Fruit fly (Drosophila melanogaster) whole organism, embryonic: Measurements from ENCODE around the gene CG32161.
A peak's percentile ranks its signal among the peaks of the same experiment; 100 is the strongest.

Experiments
- B-H1 ChIP-seq: fragments of 200-800 bp; sonication (Bioruptor generic); IDR thresholded peaks from 3 replicates; pipeline ENCODE4 v1.3.6; 2022; ENCODE audit warnings: missing biosample characterization, missing genetic modification characterization
- C15 ChIP-seq: fragments of 200-800 bp; sonication (Bioruptor generic); IDR thresholded peaks from 3 replicates; pipeline ENCODE4 v1.3.6; 2022; ENCODE audit warnings: missing biosample characterization, missing genetic modification characterization
- CG1024 ChIP-seq: fragments of 200-800 bp; sonication (Bioruptor generic); IDR thresholded peaks from 2 replicates; pipeline ENCODE4 v1.3.6; 2022; ENCODE audit warnings: missing biosample characterization, missing genetic modification characterization
- CG11398 ChIP-seq: fragments of 200-800 bp; sonication (Bioruptor generic); optimal IDR thresholded peaks from 2 replicates; lab custom pipeline; 2016; ENCODE audit warnings: missing biosample characterization, missing genetic modification characterization
- CG12391 ChIP-seq: fragments of 200-800 bp; sonication (Bioruptor generic); optimal IDR thresholded peaks from 3 replicates; lab custom pipeline; 2018; ENCODE audit warnings: missing biosample characterization, mild to moderate bottlenecking, missing genetic modification characterization, moderate library complexity
- CG14965 ChIP-seq: fragments of 200-800 bp; sonication (Bioruptor generic); optimal IDR thresholded peaks from 2 replicates; lab custom pipeline; 2016; ENCODE audit warnings: missing biosample characterization, missing genetic modification characterization, borderline replicate concordance
- CG15269 ChIP-seq: fragments of 200-800 bp; sonication (Bioruptor generic); optimal IDR thresholded peaks from 2 replicates; lab custom pipeline; 2018; ENCODE audit warnings: missing biosample characterization, mild to moderate bottlenecking, missing genetic modification characterization, moderate library complexity
- CG1602 ChIP-seq: fragments of 200-800 bp; sonication (Bioruptor generic); optimal IDR thresholded peaks from 3 replicates; lab custom pipeline; 2016; ENCODE audit warnings: missing biosample characterization, missing genetic modification characterization
- CG18476 ChIP-seq: fragments of 200-800 bp; sonication (Bioruptor generic); optimal IDR thresholded peaks from 2 replicates; lab custom pipeline; 2016; ENCODE audit warnings: missing biosample characterization, mild to moderate bottlenecking, missing genetic modification characterization
- CG2129 ChIP-seq: fragments of 200-800 bp; sonication (Bioruptor generic); IDR thresholded peaks from 2 replicates; pipeline ENCODE4 v1.3.6; 2022; ENCODE audit warnings: missing biosample characterization, missing genetic modification characterization; ENCODE audit not compliant: partially characterized antibody
- CG4617 ChIP-seq: fragments of 200-800 bp; sonication (Bioruptor generic); optimal IDR thresholded peaks from 3 replicates; lab custom pipeline; 2016; ENCODE audit warnings: missing biosample characterization, missing genetic modification characterization, borderline replicate concordance
- CG4730 ChIP-seq: fragments of 200-800 bp; sonication (Bioruptor generic); IDR thresholded peaks from 2 replicates; pipeline ENCODE4 v1.3.6; 2022; ENCODE audit warnings: missing biosample characterization, missing genetic modification characterization
- CG7786 ChIP-seq: fragments of 200-800 bp; sonication (Bioruptor generic); optimal IDR thresholded peaks from 2 replicates; lab custom pipeline; 2016; ENCODE audit warnings: missing biosample characterization, missing genetic modification characterization
- CG7839 ChIP-seq: fragments of 200-800 bp; sonication (Bioruptor generic); optimal IDR thresholded peaks from 3 replicates; lab custom pipeline; 2018; ENCODE audit warnings: missing biosample characterization, mild to moderate bottlenecking, missing genetic modification characterization, moderate library complexity
- CG7987 ChIP-seq: fragments of 200-800 bp; sonication (Bioruptor generic); optimal IDR thresholded peaks from 2 replicates; lab custom pipeline; 2018; ENCODE audit warnings: missing biosample characterization, mild to moderate bottlenecking, missing genetic modification characterization, moderate library complexity
- CG9215 ChIP-seq: fragments of 200-800 bp; sonication (Bioruptor generic); IDR thresholded peaks from 2 replicates; pipeline ENCODE4 v1.3.6; 2022; ENCODE audit warnings: missing biosample characterization, missing genetic modification characterization
- Chrac-16 ChIP-seq: fragments of 200-800 bp; sonication (Bioruptor generic); optimal IDR thresholded peaks from 3 replicates; lab custom pipeline; 2016; ENCODE audit warnings: missing biosample characterization, missing genetic modification characterization
- D ChIP-seq, 2 experiments: fragments of 200-800 bp in 1 of 2; fragments of >200 bp in 1 of 2; sonication (Bioruptor generic) in 1 of 2; optimal IDR thresholded peaks; 2 replicates in 1 of 2; 3 replicates in 1 of 2; lab custom pipeline; 2017; ENCODE audit warnings: mild to moderate bottlenecking in 1 of 2, missing biosample characterization in 1 of 2, missing genetic modification characterization in 1 of 2, missing genetic modification reagents in 1 of 2
- HLH54F ChIP-seq: fragments of 200-800 bp; sonication (Bioruptor generic); optimal IDR thresholded peaks from 3 replicates; lab custom pipeline; 2016; ENCODE audit warnings: missing biosample characterization, missing genetic modification characterization
- HmgZ ChIP-seq: fragments of 200-800 bp; sonication (Bioruptor generic); optimal IDR thresholded peaks from 2 replicates; lab custom pipeline; 2018; ENCODE audit warnings: missing biosample characterization, mild to moderate bottlenecking, missing genetic modification characterization
- Max ChIP-seq: fragments of 200-800 bp; sonication (Bioruptor generic); optimal IDR thresholded peaks from 2 replicates; lab custom pipeline; 2016; ENCODE audit warnings: missing biosample characterization, mild to moderate bottlenecking, missing genetic modification characterization
- Optix ChIP-seq: fragments of 200-800 bp; sonication (Bioruptor generic); IDR thresholded peaks from 3 replicates; pipeline ENCODE4 v1.3.6; 2022; ENCODE audit warnings: missing biosample characterization, missing genetic modification characterization
- PHDP ChIP-seq: fragments of 200-800 bp; sonication (Bioruptor generic); optimal IDR thresholded peaks from 3 replicates; lab custom pipeline; 2018; ENCODE audit warnings: missing biosample characterization, mild to moderate bottlenecking, missing genetic modification characterization, moderate library complexity
- Pdp1 ChIP-seq, 2 experiments: fragments of 200-800 bp; sonication (Bioruptor generic); optimal IDR thresholded peaks; 3 replicates each; lab custom pipeline; 2016; ENCODE audit warnings: missing biosample characterization in 2 of 2, missing genetic modification characterization in 2 of 2, mild to moderate bottlenecking in 1 of 2, moderate library complexity in 1 of 2
- Rfx ChIP-seq: fragments of 200-800 bp; sonication (Bioruptor generic); IDR thresholded peaks from 2 replicates; pipeline ENCODE4 v1.3.6; 2022; ENCODE audit warnings: missing biosample characterization, missing genetic modification characterization
- Spps ChIP-seq: fragments of 200-800 bp; sonication (Bioruptor generic); optimal IDR thresholded peaks from 2 replicates; lab custom pipeline; 2018; ENCODE audit warnings: missing biosample characterization, mild to moderate bottlenecking, missing genetic modification characterization
- Trl ChIP-seq, 3 experiments: fragments of >200 bp in 2 of 3; fragments of 200-800 bp in 1 of 3; sonication (Bioruptor generic) in 1 of 3; optimal IDR thresholded peaks; 2 replicates in 1 of 3; 3 replicates in 2 of 3; lab custom pipeline; 2016 to 2017; ENCODE audit warnings: missing biosample characterization in 1 of 3, missing genetic modification characterization in 1 of 3
- chn ChIP-seq: fragments of 200-800 bp; sonication (Bioruptor generic); optimal IDR thresholded peaks from 2 replicates; lab custom pipeline; 2016; ENCODE audit warnings: missing biosample characterization, missing genetic modification characterization
- dimm ChIP-seq: fragments of 200-800 bp; sonication (Bioruptor generic); IDR thresholded peaks from 2 replicates; pipeline ENCODE4 v1.3.6; 2022; ENCODE audit warnings: missing biosample characterization, missing genetic modification characterization
- dpn ChIP-seq, 2 experiments: fragments of 200-800 bp; sonication (Bioruptor generic); optimal IDR thresholded peaks; 3 replicates each; lab custom pipeline; 2016; ENCODE audit warnings: missing biosample characterization in 2 of 2, missing genetic modification characterization in 2 of 2
- dysf ChIP-seq: fragments of 200-800 bp; sonication (Bioruptor generic); IDR thresholded peaks from 3 replicates; pipeline ENCODE4 v1.3.6; 2022; ENCODE audit warnings: missing biosample characterization, missing genetic modification characterization
- en ChIP-seq: fragments of 200-800 bp; sonication (Bioruptor generic); optimal IDR thresholded peaks from 2 replicates; lab custom pipeline; 2016; ENCODE audit warnings: missing biosample characterization, missing genetic modification characterization
- gsb-n ChIP-seq: fragments of 200-800 bp; sonication (Bioruptor generic); optimal IDR thresholded peaks from 3 replicates; lab custom pipeline; 2018; ENCODE audit warnings: missing biosample characterization, mild to moderate bottlenecking, missing genetic modification characterization
- ind ChIP-seq: fragments of 200-800 bp; sonication (Bioruptor generic); optimal IDR thresholded peaks from 3 replicates; lab custom pipeline; 2016; ENCODE audit warnings: missing biosample characterization, missing genetic modification characterization
- ken ChIP-seq: fragments of 200-800 bp; sonication (Bioruptor generic); IDR thresholded peaks from 3 replicates; pipeline ENCODE4 v1.3.6; 2022; ENCODE audit warnings: missing biosample characterization, missing genetic modification characterization
- lbe ChIP-seq: fragments of 200-800 bp; sonication (Bioruptor generic); optimal IDR thresholded peaks from 2 replicates; lab custom pipeline; 2016; ENCODE audit warnings: missing biosample characterization, mild to moderate bottlenecking, missing genetic modification characterization
- nmo ChIP-seq: fragments of 200-800 bp; sonication (Bioruptor generic); optimal IDR thresholded peaks from 2 replicates; lab custom pipeline; 2018; ENCODE audit warnings: missing biosample characterization, mild to moderate bottlenecking, missing genetic modification characterization, moderate library complexity
- otp ChIP-seq: fragments of 200-800 bp; sonication (Bioruptor generic); IDR thresholded peaks from 3 replicates; pipeline ENCODE4, ENCODE4 v1.3.6; 2022; ENCODE audit warnings: missing biosample characterization, missing genetic modification characterization
- pan ChIP-seq, 4 experiments: fragments of >200 bp in 3 of 4; fragments of 200-800 bp in 1 of 4; sonication (Bioruptor generic) in 1 of 4; optimal IDR thresholded peaks in 3 of 4; IDR thresholded peaks in 1 of 4; 2 replicates each; pipeline versions ENCODE4 v1.3.6 to Lab custom; 2017 to 2022; ENCODE audit warnings: missing biosample characterization in 2 of 4, missing genetic modification characterization in 2 of 4, mixed read lengths in 1 of 4
- peb ChIP-seq: fragments of 200-800 bp; sonication (Bioruptor generic); IDR thresholded peaks from 2 replicates; pipeline ENCODE4 v1.3.6; 2022; ENCODE audit warnings: missing biosample characterization, missing genetic modification characterization
- phol ChIP-seq: fragments of 200-800 bp; sonication (Bioruptor generic); optimal IDR thresholded peaks from 3 replicates; lab custom pipeline; 2018; ENCODE audit warnings: missing biosample characterization, mild to moderate bottlenecking, missing genetic modification characterization, moderate library complexity
- row ChIP-seq: fragments of 200-800 bp; sonication (Bioruptor generic); IDR thresholded peaks from 3 replicates; pipeline ENCODE4 v1.3.6; 2022; ENCODE audit warnings: missing biosample characterization, missing genetic modification characterization
- sqz ChIP-seq: fragments of 200-800 bp; sonication (Bioruptor generic); optimal IDR thresholded peaks from 3 replicates; lab custom pipeline; 2018; ENCODE audit warnings: missing biosample characterization, mild to moderate bottlenecking, missing genetic modification characterization
- sug ChIP-seq: fragments of 200-800 bp; optimal IDR thresholded peaks from 2 replicates; lab custom pipeline; 2019; ENCODE audit warnings: missing biosample characterization, mild to moderate bottlenecking, missing genetic modification characterization, moderate library complexity
- vvl ChIP-seq: fragments of 200-800 bp; sonication (Bioruptor generic); IDR thresholded peaks from 2 replicates; pipeline ENCODE4 v1.3.6; 2022; ENCODE audit warnings: missing biosample characterization, missing genetic modification characterization
- zfh2 ChIP-seq: fragments of 200-800 bp; sonication (Bioruptor generic); optimal IDR thresholded peaks from 2 replicates; lab custom pipeline; 2016; ENCODE audit warnings: missing biosample characterization, missing genetic modification characterization

Gene CG32161

DNA sequence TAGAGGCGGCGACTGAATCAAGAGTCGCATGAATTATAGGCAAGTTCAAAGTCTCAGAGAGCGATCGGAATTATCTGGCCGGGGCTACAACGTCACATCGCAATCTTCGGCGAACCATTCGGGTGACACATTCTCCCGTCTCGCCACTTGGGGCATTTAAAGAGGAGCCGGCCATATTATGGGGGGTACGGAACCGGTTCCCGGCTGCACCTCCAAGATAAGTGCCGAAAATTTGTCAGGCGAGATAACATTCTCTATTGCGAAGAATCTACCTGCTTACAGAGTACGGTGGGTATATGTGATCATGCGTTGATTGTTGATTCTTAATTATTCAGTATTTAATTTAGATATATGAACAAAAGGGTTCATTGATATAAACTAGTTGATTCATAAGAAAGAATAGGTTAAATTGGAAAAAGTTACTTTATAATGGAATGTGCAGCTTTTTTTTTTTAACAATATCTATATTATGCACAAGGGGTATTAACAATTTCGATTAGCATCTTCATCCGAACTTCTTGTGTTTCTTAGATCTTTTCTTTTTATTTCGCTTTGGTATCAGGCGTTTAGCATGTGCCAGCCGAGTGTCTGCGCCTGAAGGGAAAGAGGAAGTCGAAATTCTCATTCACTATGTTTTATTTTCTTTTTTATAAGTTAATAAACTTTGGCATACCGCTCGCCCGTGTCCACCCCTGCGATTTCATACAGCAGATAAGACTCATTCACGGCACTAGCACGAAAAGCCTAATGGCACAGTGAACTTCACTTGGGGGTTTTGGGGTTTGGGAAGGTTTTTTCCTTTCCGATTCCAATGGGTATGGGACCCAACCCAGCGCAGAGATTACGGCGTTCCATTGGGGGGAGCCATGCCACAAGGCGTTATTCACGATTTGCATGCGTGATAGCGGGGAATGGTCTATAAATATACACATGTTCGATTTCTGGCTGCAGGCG lies 44.3 kb upstream of the CG32161 start (continued):
- TF ChIP-seq HmgZ (tag; lab: Kevin White, UChicago) (no peak), lbe (GFP tag; lab: Kevin White, UChicago) (peak; percentile 42), ken (no peak), CG7786 (GFP tag; lab: Kevin White, UChicago) (peak; percentile 2), Pdp1 (GFP tag; optimal IDR thresholded peaks at IDR 0.05; lab: Kevin White, UChicago) (peak; percentile 13 to 27), Max (GFP tag; lab: Kevin White, UChicago) (peak; percentile 56), sqz (no peak), Chrac-16 (GFP tag; lab: Kevin White, UChicago) (peak; percentile 43), Trl (optimal IDR thresholded peaks at IDR 0.05; lab: Kevin White, UChicago) (peak; percentile 11 to 16), Trl (GFP tag; optimal IDR thresholded peaks at IDR 0.05; lab: Kevin White, UChicago) (no peak), CG1602 (GFP tag; lab: Kevin White, UChicago) (peak; percentile 56), peb (GFP tag; lab: Robert Waterston, UW) (0 out of 2 replicates have a peak, but pooled peaks have one; percentile 26), nmo (peak; percentile 75), ind (GFP tag; lab: Kevin White, UChicago) (peak; percentile 51), CG2129 (GFP tag; lab: Robert Waterston, UW) (no peak), chn (GFP tag; lab: Kevin White, UChicago) (peak; percentile 38), CG18476 (GFP tag; lab: Kevin White, UChicago) (peak; percentile 52), CG1024 (GFP tag; lab: Robert Waterston, UW) (no peak), otp (GFP tag; lab: Robert Waterston, UW) (no peak), pan (optimal IDR thresholded peaks at IDR 0.05; lab: Kevin White, UChicago) (no peak), pan (GFP tag; optimal IDR thresholded peaks at IDR 0.05 in 1 of 2, IDR thresholded peaks at IDR 0.05 in 1 of 2) (peak in 1 of 2 experiments; percentile 49), C15 (GFP tag; lab: Robert Waterston, UW) (no peak), HLH54F (GFP tag; lab: Kevin White, UChicago) (peak; percentile 23), CG14965 (GFP tag; lab: Kevin White, UChicago) (no peak), Spps (tag; lab: Kevin White, UChicago) (peak; percentile 37), dysf (peak; percentile 67), dimm (no peak), CG7839 (tag; lab: Kevin White, UChicago) (peak; percentile 65), CG7987 (GFP tag; lab: Kevin White, UChicago) (peak; percentile 81), CG4617 (GFP tag; lab: Kevin White, UChicago) (peak; percentile 2), Optix (0 out of 3 replicates have a peak, but pooled peaks have one; percentile 14), CG12391 (tag; lab: Kevin White, UChicago) (peak; percentile 66), CG11398 (GFP tag; lab: Kevin White, UChicago) (no peak), CG4730 (peak; percentile 32; the same call in 1 of the 2 replicates), D (optimal IDR thresholded peaks at IDR 0.05; lab: Kevin White, UChicago) (no peak), D (GFP tag; optimal IDR thresholded peaks at IDR 0.05; lab: Kevin White, UChicago) (peak; percentile 71), zfh2 (GFP tag; lab: Kevin White, UChicago) (peak; percentile 12), dpn (GFP tag; optimal IDR thresholded peaks at IDR 0.05; lab: Kevin White, UChicago) (peak in 1 of 2 experiments; percentile 55), B-H1 (GFP tag; lab: Robert Waterston, UW) (no peak), gsb-n (peak; percentile 33), Rfx (GFP tag; lab: Robert Waterston, UW) (peak; percentile 32; the same call in 1 of the 2 replicates), CG15269 (tag; lab: Kevin White, UChicago) (peak; percentile 25), sug (peak; percentile 89), PHDP (tag; lab: Kevin White, UChicago) (peak; percentile 61), row (GFP tag; lab: Robert Waterston, UW) (peak; percentile 82), vvl (peak; percentile 69; the same call in 1 of the 2 replicates), CG9215 (GFP tag; lab: Robert Waterston, UW) (peak; percentile 54; the same call in 1 of the 2 replicates), phol (peak; percentile 70), en (no peak)
